Worm (Caenorhabditis elegans): ENCODE measurements around the gene Y48G9A.11.

The Y48G9A.11 gene

DNA sequence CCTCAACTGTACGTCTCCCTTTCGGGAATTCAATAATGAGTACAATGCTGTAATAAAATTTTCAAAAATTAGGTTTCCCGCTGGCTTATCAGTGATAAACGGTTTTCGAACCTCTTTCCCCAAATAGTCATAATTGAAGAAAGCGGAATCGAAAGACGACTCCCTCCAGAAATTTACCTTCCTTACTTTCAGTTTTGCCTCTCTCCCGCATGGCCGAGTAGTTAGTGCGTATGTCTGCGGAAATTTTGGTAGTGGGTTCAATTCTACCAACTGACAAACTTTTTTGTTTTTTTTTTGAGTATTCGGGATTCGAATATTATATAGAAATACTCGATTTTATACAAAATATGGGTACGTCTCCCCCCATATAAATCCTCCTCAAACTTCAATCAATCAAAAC, 51.8 kb downstream of the Y48G9A.11 start:
- 0 out of 2 replicates have a peak, but pooled peaks have one; percentile 31 for TF ChIP-seq sea-1 (GFP tag; conservative IDR thresholded peaks at IDR 0.05)
